Fruit fly (Drosophila melanogaster) S2 (cell line): ENCODE data around the gene CG14245.

ENCODE experiments used
- CG8478 ChIP-seq: fragments of >200 bp; optimal IDR thresholded peaks from 2 replicates; lab custom pipeline; 2018
- CTCF ChIP-seq, 2 experiments: fragments of >200 bp; optimal IDR thresholded peaks; 2 replicates each; lab custom pipeline; 2018

DNA sequence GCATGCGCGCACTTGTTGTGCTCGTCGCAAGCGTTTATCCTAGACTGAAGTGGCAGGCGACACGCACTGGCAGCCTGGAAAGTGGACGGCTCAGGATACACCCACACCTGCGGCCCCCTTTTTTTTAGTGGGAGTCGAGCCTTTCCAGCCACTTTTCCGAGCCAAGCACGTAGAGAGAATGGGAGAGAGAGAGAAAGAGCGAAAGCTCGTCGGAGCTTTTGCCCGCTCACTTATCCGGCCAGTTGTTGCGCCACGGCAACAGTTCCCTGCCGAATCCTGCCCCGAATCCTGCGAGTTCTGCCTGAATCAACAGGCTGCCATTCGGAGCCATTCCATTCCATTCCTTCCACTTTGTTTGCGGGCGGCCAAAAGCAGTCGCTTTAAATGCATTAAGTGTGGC lies 46.6 kb upstream of the CG14245 start, which contains the start of gene beat-VII:
- TF ChIP-seq CTCF (optimal IDR thresholded peaks at IDR 0.05; lab: Kevin White, UChicago) (no peak), CG8478 (lab: Kevin White, UChicago) (no peak)
